Fruit fly (Drosophila melanogaster): Measurements from ENCODE around the gene CG17294.
A peak's percentile ranks its signal among the peaks of the same experiment; 100 is the strongest.

Gene CG17294

DNA sequence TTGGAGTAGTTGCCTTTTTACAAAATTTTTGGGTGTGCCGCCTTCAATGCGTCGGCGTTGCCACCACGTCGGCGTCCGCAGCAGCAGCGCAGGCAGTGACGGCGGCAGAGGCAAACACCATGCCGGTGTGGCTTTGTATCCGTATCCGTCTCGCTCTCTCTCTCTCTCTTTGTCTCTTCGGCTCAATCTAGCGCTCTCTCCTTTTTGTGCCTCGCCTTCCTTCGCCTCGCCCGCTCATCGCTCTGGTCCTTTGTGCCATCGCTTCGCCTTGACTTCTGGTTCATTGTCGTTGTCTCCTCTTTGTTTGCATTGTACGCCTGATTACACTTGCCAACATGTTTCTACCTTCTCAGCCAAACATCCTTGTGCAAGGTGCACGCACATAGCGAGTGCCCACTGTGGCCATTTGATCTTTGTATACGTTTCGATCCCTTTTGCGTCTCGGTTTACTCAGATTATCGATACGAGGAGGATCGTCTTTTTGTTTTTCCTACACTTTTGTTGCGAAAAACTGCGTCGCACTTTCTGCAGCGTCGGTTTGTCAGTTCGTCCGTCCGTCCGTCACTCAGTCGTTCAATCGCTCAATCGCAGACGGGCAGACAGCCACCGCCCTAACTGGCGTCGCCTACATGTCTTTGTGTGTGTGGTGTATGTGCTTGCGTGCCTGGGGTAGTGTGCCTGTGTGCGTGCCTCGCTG lies 39.7 kb downstream of the CG17294 start (continued):
- TF ChIP-seq ci (GFP tag; IDR thresholded peaks at IDR 0.05) (peak; percentile 29; the same call in 1 of the 3 replicates), BEAF-32 (GFP tag; optimal IDR thresholded peaks at IDR 0.05) (no peak), grau (tag; optimal IDR thresholded peaks at IDR 0.05) (peak; percentile 94), ftz-f1 (GFP tag; optimal IDR thresholded peaks at IDR 0.05) (no peak), pb (GFP tag; optimal IDR thresholded peaks at IDR 0.05) (no peak), CG13624 (GFP tag; optimal IDR thresholded peaks at IDR 0.05) (peak; percentile 79), ken (GFP tag; IDR thresholded peaks at IDR 0.05) (no peak), NK7.1 (GFP tag; optimal IDR thresholded peaks at IDR 0.05) (no peak), sens (GFP tag) (peak; percentile 72), lab (GFP tag; optimal IDR thresholded peaks at IDR 0.05) (no peak), CG15696 (tag; optimal IDR thresholded peaks at IDR 0.05) (peak; percentile 32), CG11093 (GFP tag; IDR thresholded peaks at IDR 0.05) (no peak), CG10366 (GFP tag; IDR thresholded peaks at IDR 0.05) (no peak), CG13296 (GFP tag; optimal IDR thresholded peaks at IDR 0.05) (no peak), Nf-YC (tag; optimal IDR thresholded peaks at IDR 0.05) (no peak), pum (GFP tag; optimal IDR thresholded peaks at IDR 0.05) (peak; percentile 8), CG9609 (GFP tag; optimal IDR thresholded peaks at IDR 0.05) (peak; percentile 25), yki (optimal IDR thresholded peaks at IDR 0.05) (peak; percentile 1), lbe (GFP tag; optimal IDR thresholded peaks at IDR 0.05) (peak; percentile 55), C15 (GFP tag; IDR thresholded peaks at IDR 0.05) (no peak), Hmr (GFP tag; optimal IDR thresholded peaks at IDR 0.05) (peak; percentile 24), CG12236 (GFP tag; optimal IDR thresholded peaks at IDR 0.05) (peak; percentile 16), CG3281 (GFP tag; optimal IDR thresholded peaks at IDR 0.05) (no peak), Xbp1 (GFP tag; optimal IDR thresholded peaks at IDR 0.05) (peak; percentile 3), CG17186 (GFP tag; optimal IDR thresholded peaks at IDR 0.05) (no peak), zfh1 (GFP tag; IDR thresholded peaks at IDR 0.05) (0 out of 3 replicates have a peak, but pooled peaks have one; percentile 2), zfh2 (GFP tag; optimal IDR thresholded peaks at IDR 0.05) (peak; percentile 2), CG4360 (GFP tag; IDR thresholded peaks at IDR 0.05) (no peak), HLH4C (GFP tag; IDR thresholded peaks at IDR 0.05; ENCODE audit: partially characterized antibody) (0 out of 3 replicates have a peak, but pooled peaks have one; percentile 34), CG2889 (GFP tag; IDR thresholded peaks at IDR 0.05) (peak; percentile 78), btn (GFP tag; optimal IDR thresholded peaks at IDR 0.05) (peak; percentile 29), YL-1 (GFP tag; optimal IDR thresholded peaks at IDR 0.05) (peak; percentile 17), Gug (GFP tag; IDR thresholded peaks at IDR 0.05) (no peak), kni (GFP tag; optimal IDR thresholded peaks at IDR 0.05) (peak; percentile 40), CG9817 (tag; optimal IDR thresholded peaks at IDR 0.05) (no peak), Nf-YA (GFP tag; IDR thresholded peaks at IDR 0.05) (no peak), Blimp-1 (GFP tag; optimal IDR thresholded peaks at IDR 0.05) (no peak), CG10321 (GFP tag; IDR thresholded peaks at IDR 0.05) (peak; percentile 24; the same call in 1 of the 2 replicates), Dip3 (GFP tag; optimal IDR thresholded peaks at IDR 0.05) (no peak), otp (GFP tag; IDR thresholded peaks at IDR 0.05) (peak; percentile 36; the same call in 1 of the 3 replicates), Lim3 (GFP tag; IDR thresholded peaks at IDR 0.05) (no peak), CG9876 (GFP tag; optimal IDR thresholded peaks at IDR 0.05) (no peak), gcm (GFP tag; optimal IDR thresholded peaks at IDR 0.05) (peak; percentile 21), fru (optimal IDR thresholded peaks at IDR 0.05) (peak; percentile 57), trh (GFP tag; optimal IDR thresholded peaks at IDR 0.05) (no peak), CG4404 (GFP tag; IDR thresholded peaks at IDR 0.05) (no peak), CG9727 (GFP tag; optimal IDR thresholded peaks at IDR 0.05) (peak; percentile 22), CG1647 (GFP tag; optimal IDR thresholded peaks at IDR 0.05) (no peak), E2f2 (GFP tag; IDR thresholded peaks at IDR 0.05) (peak; percentile 67), hkb (optimal IDR thresholded peaks at IDR 0.05) (no peak), hkb (GFP tag; IDR thresholded peaks at IDR 0.05) (no peak), CG30020 (tag; optimal IDR thresholded peaks at IDR 0.05) (no peak)
